Fruit fly (Drosophila melanogaster) S2 (cell line): ENCODE measurements around the gene CG13847.

Experiments used
- CG8478 ChIP-seq: fragments of >200 bp; optimal IDR thresholded peaks from 2 replicates; lab custom pipeline; 2018
- CTCF ChIP-seq, 2 experiments: fragments of >200 bp; optimal IDR thresholded peaks; 2 replicates each; lab custom pipeline; 2018

DNA sequence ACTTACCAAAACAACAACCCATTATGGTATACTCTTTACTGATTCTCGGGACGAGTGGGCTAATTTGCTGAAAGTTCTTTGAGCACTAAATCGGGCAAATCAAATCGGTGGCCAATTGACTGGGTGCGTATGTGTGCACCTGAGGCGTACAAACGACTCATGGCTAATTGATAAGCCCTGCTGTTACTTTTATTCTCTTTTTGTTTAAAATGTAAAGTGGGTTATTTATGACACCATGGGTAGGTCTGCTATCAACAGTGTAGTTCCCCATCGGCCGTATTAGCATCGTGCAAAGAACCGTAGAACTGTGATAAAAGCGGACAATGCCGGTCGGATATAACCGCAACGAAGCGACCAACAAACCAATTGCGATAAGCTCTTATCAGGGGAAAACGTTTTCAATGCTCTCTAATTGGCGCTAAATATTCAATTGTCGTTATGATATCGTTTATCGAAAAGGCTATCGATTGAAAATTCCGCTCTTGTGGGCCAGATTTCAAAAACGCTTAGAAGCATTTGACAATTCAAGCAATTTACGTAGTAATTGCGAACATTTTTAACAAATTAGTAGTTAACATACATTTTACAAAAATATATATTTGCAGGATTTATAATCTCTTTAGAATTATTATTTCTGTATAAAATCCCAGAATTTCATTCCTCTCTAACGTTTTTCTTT lies 11.4 kb upstream of the CG13847 start, which contains the start of gene CG34288:
- TF ChIP-seq CTCF (optimal IDR thresholded peaks at IDR 0.05; lab: Kevin White, UChicago) (no peak), CG8478 (lab: Kevin White, UChicago) (no peak)
